Fruit fly (Drosophila melanogaster) whole organism, embryonic: ENCODE measurements around the gene Cyp4ac3.
A peak's percentile ranks its signal among the peaks of the same experiment; 100 is the strongest.

Source experiments
- Bdp1 ChIP-seq: fragments of 200-800 bp; sonication (Bioruptor generic); optimal IDR thresholded peaks from 3 replicates; lab custom pipeline; 2016; ENCODE audit warnings: missing biosample characterization, missing genetic modification characterization
- CG11247 ChIP-seq: fragments of 200-800 bp; sonication (Bioruptor generic); IDR thresholded peaks from 2 replicates; pipeline ENCODE4 v1.3.6; 2022; ENCODE audit warnings: missing biosample characterization, missing genetic modification characterization
- CG11696 ChIP-seq: fragments of 200-800 bp; sonication (Bioruptor generic); IDR thresholded peaks from 2 replicates; pipeline ENCODE4 v1.3.6; 2022; ENCODE audit warnings: missing biosample characterization, missing genetic modification characterization
- CG11723 ChIP-seq: fragments of 200-800 bp; sonication (Bioruptor generic); optimal IDR thresholded peaks from 2 replicates; lab custom pipeline; 2017; ENCODE audit warnings: missing biosample characterization, mild to moderate bottlenecking, missing genetic modification characterization
- CG12104 ChIP-seq: fragments of 200-800 bp; sonication (Bioruptor generic); optimal IDR thresholded peaks from 3 replicates; lab custom pipeline; 2016; ENCODE audit warnings: missing biosample characterization, missing genetic modification characterization
- CG13775 ChIP-seq: fragments of 200-800 bp; sonication (Bioruptor generic); optimal IDR thresholded peaks from 3 replicates; lab custom pipeline; 2017; ENCODE audit warnings: missing biosample characterization, mild to moderate bottlenecking, missing genetic modification characterization
- CG15696 ChIP-seq: fragments of 200-800 bp; sonication (Bioruptor generic); optimal IDR thresholded peaks from 2 replicates; lab custom pipeline; 2019; ENCODE audit warnings: missing biosample characterization, mild to moderate bottlenecking, missing genetic modification characterization, moderate library complexity
- CG18599 ChIP-seq: fragments of 200-800 bp; sonication (Bioruptor generic); optimal IDR thresholded peaks from 3 replicates; lab custom pipeline; 2017; ENCODE audit warnings: missing biosample characterization, missing genetic modification characterization, mild to moderate bottlenecking, moderate library complexity, missing genetic modification reagents
- CG2202 ChIP-seq: fragments of 200-800 bp; sonication (Bioruptor generic); optimal IDR thresholded peaks from 2 replicates; lab custom pipeline; 2018; ENCODE audit warnings: missing biosample characterization, mild to moderate bottlenecking, missing genetic modification characterization
- CG2712 ChIP-seq: fragments of 200-800 bp; optimal IDR thresholded peaks from 3 replicates; lab custom pipeline; 2019; ENCODE audit warnings: missing biosample characterization, mild to moderate bottlenecking, missing genetic modification characterization, moderate library complexity
- CG31365 ChIP-seq: fragments of 200-800 bp; sonication (Bioruptor generic); optimal IDR thresholded peaks from 2 replicates; lab custom pipeline; 2018; ENCODE audit warnings: missing biosample characterization, mild to moderate bottlenecking, missing genetic modification characterization
- CG33213 ChIP-seq: fragments of 200-800 bp; sonication (Bioruptor generic); optimal IDR thresholded peaks from 3 replicates; lab custom pipeline; 2016; ENCODE audit warnings: missing biosample characterization, missing genetic modification characterization
- CG33557 ChIP-seq: fragments of 200-800 bp; sonication (Bioruptor generic); optimal IDR thresholded peaks from 2 replicates; lab custom pipeline; 2019; ENCODE audit warnings: missing biosample characterization, mild to moderate bottlenecking, missing genetic modification characterization, moderate library complexity
- CG4854 ChIP-seq: fragments of 200-800 bp; sonication (Bioruptor generic); optimal IDR thresholded peaks from 2 replicates; lab custom pipeline; 2016; ENCODE audit warnings: missing biosample characterization, missing genetic modification characterization, inconsistent platforms
- CG6175 ChIP-seq: fragments of 200-800 bp; sonication (Bioruptor generic); IDR thresholded peaks from 3 replicates; pipeline ENCODE4 v1.3.6; 2022; ENCODE audit warnings: missing biosample characterization, missing genetic modification characterization
- CG6272 ChIP-seq: fragments of 200-800 bp; sonication (Bioruptor generic); IDR thresholded peaks from 2 replicates; pipeline ENCODE4 v1.3.6; 2022; ENCODE audit warnings: missing biosample characterization, missing genetic modification characterization
- CG8478 ChIP-seq: fragments of >200 bp; optimal IDR thresholded peaks from 2 replicates; lab custom pipeline; 2018
- Camta ChIP-seq: fragments of 200-800 bp; sonication (Bioruptor generic); optimal IDR thresholded peaks from 2 replicates; lab custom pipeline; 2016; ENCODE audit warnings: missing biosample characterization, missing genetic modification characterization
- CrebB ChIP-seq: fragments of 200-800 bp; sonication (Bioruptor generic); optimal IDR thresholded peaks from 3 replicates; lab custom pipeline; 2018; ENCODE audit warnings: missing biosample characterization, mild to moderate bottlenecking, missing genetic modification characterization
- Fer1 ChIP-seq: fragments of 200-800 bp; sonication (Bioruptor generic); optimal IDR thresholded peaks from 2 replicates; lab custom pipeline; 2017; ENCODE audit warnings: missing biosample characterization, mild to moderate bottlenecking, missing genetic modification characterization
- Gug ChIP-seq: fragments of 200-800 bp; sonication (Bioruptor generic); IDR thresholded peaks from 4 replicates; pipeline ENCODE4 v1.3.6; 2022; ENCODE audit warnings: missing biosample characterization, missing genetic modification characterization
- HLH4C ChIP-seq: fragments of 200-800 bp; sonication (Bioruptor generic); IDR thresholded peaks from 3 replicates; pipeline ENCODE4 v1.3.6; 2022; ENCODE audit warnings: missing biosample characterization, missing genetic modification characterization; ENCODE audit not compliant: partially characterized antibody
- Hand ChIP-seq: fragments of 200-800 bp; sonication (Bioruptor generic); optimal IDR thresholded peaks from 2 replicates; lab custom pipeline; 2017; ENCODE audit warnings: mild to moderate bottlenecking, missing biosample characterization, missing genetic modification reagents, missing genetic modification characterization
- MTF-1 ChIP-seq: fragments of 200-800 bp; sonication (Bioruptor generic); optimal IDR thresholded peaks from 2 replicates; lab custom pipeline; 2018; ENCODE audit warnings: missing biosample characterization, mild to moderate bottlenecking, missing genetic modification characterization, borderline replicate concordance
- NK7.1 ChIP-seq: fragments of 200-800 bp; sonication (Bioruptor generic); optimal IDR thresholded peaks from 3 replicates; lab custom pipeline; 2016; ENCODE audit warnings: missing biosample characterization, missing genetic modification characterization
- Oaz ChIP-seq: fragments of 200-800 bp; sonication (Bioruptor generic); IDR thresholded peaks from 2 replicates; pipeline ENCODE4 v1.3.6; 2022; ENCODE audit warnings: missing biosample characterization, missing genetic modification characterization
- Oli ChIP-seq: fragments of 200-800 bp; sonication (Bioruptor generic); optimal IDR thresholded peaks from 2 replicates; lab custom pipeline; 2018; ENCODE audit warnings: missing biosample characterization, mild to moderate bottlenecking, missing genetic modification characterization, moderate library complexity
- Optix ChIP-seq: fragments of 200-800 bp; sonication (Bioruptor generic); IDR thresholded peaks from 3 replicates; pipeline ENCODE4 v1.3.6; 2022; ENCODE audit warnings: missing biosample characterization, missing genetic modification characterization
- PHDP ChIP-seq: fragments of 200-800 bp; sonication (Bioruptor generic); optimal IDR thresholded peaks from 3 replicates; lab custom pipeline; 2018; ENCODE audit warnings: missing biosample characterization, mild to moderate bottlenecking, missing genetic modification characterization, moderate library complexity
- Sox102F ChIP-seq: fragments of 200-800 bp; sonication (Bioruptor generic); optimal IDR thresholded peaks from 2 replicates; lab custom pipeline; 2018; ENCODE audit warnings: missing biosample characterization, mild to moderate bottlenecking, missing genetic modification characterization, moderate library complexity
- abd-A ChIP-seq: fragments of 200-800 bp; sonication (Bioruptor generic); optimal IDR thresholded peaks from 3 replicates; lab custom pipeline; 2019; ENCODE audit warnings: missing biosample characterization, mild to moderate bottlenecking, missing genetic modification characterization, moderate library complexity
- amos ChIP-seq: fragments of 200-800 bp; sonication (Bioruptor generic); IDR thresholded peaks from 2 replicates; pipeline ENCODE4 v1.3.6; 2022; ENCODE audit warnings: missing biosample characterization, missing genetic modification characterization; ENCODE audit not compliant: partially characterized antibody
- aop ChIP-seq: fragments of 200-800 bp; sonication (Bioruptor generic); IDR thresholded peaks from 2 replicates; pipeline ENCODE4 v1.3.6; 2022; ENCODE audit warnings: missing biosample characterization, missing genetic modification characterization
- ara ChIP-seq: fragments of 200-800 bp; sonication (Bioruptor generic); IDR thresholded peaks from 2 replicates; pipeline ENCODE4 v1.3.6; 2022; ENCODE audit warnings: missing biosample characterization, missing genetic modification characterization
- bowl ChIP-seq: fragments of 200-800 bp; sonication (Bioruptor generic); IDR thresholded peaks from 2 replicates; pipeline ENCODE4 v1.3.6; 2022; ENCODE audit warnings: missing biosample characterization, missing genetic modification characterization
- cas ChIP-seq: fragments of 200-800 bp; sonication (Bioruptor generic); IDR thresholded peaks from 2 replicates; pipeline ENCODE4 v1.3.6; 2022; ENCODE audit warnings: missing biosample characterization, missing genetic modification characterization
- fd64A ChIP-seq: fragments of 200-800 bp; sonication (Bioruptor generic); optimal IDR thresholded peaks from 3 replicates; lab custom pipeline; 2018; ENCODE audit warnings: missing biosample characterization, mild to moderate bottlenecking, missing genetic modification characterization
- fru ChIP-seq: fragments of >200 bp; optimal IDR thresholded peaks from 2 replicates; lab custom pipeline; 2017
- gcm2 ChIP-seq: fragments of 200-800 bp; sonication (Bioruptor generic); optimal IDR thresholded peaks from 2 replicates; lab custom pipeline; 2016; ENCODE audit warnings: missing biosample characterization, missing genetic modification characterization
- gem ChIP-seq: fragments of 200-800 bp; sonication (Bioruptor generic); optimal IDR thresholded peaks from 2 replicates; lab custom pipeline; 2019; ENCODE audit warnings: missing biosample characterization, mild to moderate bottlenecking, missing genetic modification characterization, moderate library complexity
- gro ChIP-seq: fragments of 200-800 bp; sonication (Bioruptor generic); optimal IDR thresholded peaks from 2 replicates; lab custom pipeline; 2016; ENCODE audit warnings: missing biosample characterization, missing genetic modification characterization
- gsb ChIP-seq: fragments of 200-800 bp; sonication (Bioruptor generic); IDR thresholded peaks from 2 replicates; pipeline ENCODE4 v1.3.6; 2022; ENCODE audit warnings: missing biosample characterization, missing genetic modification characterization
- jing ChIP-seq: fragments of 200-800 bp; sonication (Bioruptor generic); optimal IDR thresholded peaks from 2 replicates; lab custom pipeline; 2018; ENCODE audit warnings: missing biosample characterization, mild to moderate bottlenecking, missing genetic modification characterization
- kah ChIP-seq: fragments of 200-800 bp; sonication (Bioruptor generic); optimal IDR thresholded peaks from 2 replicates; lab custom pipeline; 2018; ENCODE audit warnings: missing biosample characterization, mild to moderate bottlenecking, missing genetic modification characterization
- lab ChIP-seq: fragments of 200-800 bp; sonication (Bioruptor generic); optimal IDR thresholded peaks from 3 replicates; lab custom pipeline; 2017; ENCODE audit warnings: missing biosample characterization, missing genetic modification characterization, mild to moderate bottlenecking, moderate library complexity, missing genetic modification reagents
- luna ChIP-seq: fragments of 200-800 bp; sonication (Bioruptor generic); optimal IDR thresholded peaks from 2 replicates; lab custom pipeline; 2016; ENCODE audit warnings: missing biosample characterization, missing genetic modification characterization
- pfk ChIP-seq: fragments of 200-800 bp; sonication (Bioruptor generic); optimal IDR thresholded peaks from 2 replicates; lab custom pipeline; 2018; ENCODE audit warnings: missing biosample characterization, mild to moderate bottlenecking, missing genetic modification characterization, moderate library complexity
- sr ChIP-seq: fragments of 200-800 bp; sonication (Bioruptor generic); IDR thresholded peaks from 3 replicates; pipeline ENCODE4 v1.3.6; 2022; ENCODE audit warnings: missing biosample characterization, missing genetic modification characterization
- tap ChIP-seq: fragments of 200-800 bp; optimal IDR thresholded peaks from 3 replicates; lab custom pipeline; 2019; ENCODE audit warnings: missing biosample characterization, mild to moderate bottlenecking, missing genetic modification characterization, moderate library complexity
- zen2 ChIP-seq: fragments of 200-800 bp; sonication (Bioruptor generic); IDR thresholded peaks from 3 replicates; pipeline ENCODE4 v1.3.6; 2022; ENCODE audit warnings: missing biosample characterization, missing genetic modification characterization; ENCODE audit not compliant: partially characterized antibody

Gene Cyp4ac3

dm6 chr2L:5298978-5299627, 30.8 kb downstream of the Cyp4ac3 start (continued):
- TF ChIP-seq Oli (peak; percentile 95), Optix (GFP tag; lab: Robert Waterston, UW) (peak; percentile 68; the same call in 2 of the 3 replicates), Bdp1 (GFP tag; lab: Kevin White, UChicago) (peak; percentile 45), CG15696 (tag; lab: Kevin White, UChicago) (peak; percentile 1), cas (GFP tag; lab: Robert Waterston, UW) (no peak), CG13775 (GFP tag; lab: Kevin White, UChicago) (peak; percentile 70), Hand (peak; percentile 81), gsb (GFP tag; lab: Robert Waterston, UW) (no peak), kah (peak; percentile 71), MTF-1 (GFP tag; lab: Kevin White, UChicago) (peak; percentile 9), Oaz (GFP tag; lab: Robert Waterston, UW) (peak; percentile 79), tap (tag; lab: Kevin White, UChicago) (peak; percentile 84), CG31365 (tag; lab: Kevin White, UChicago) (peak; percentile 8), CG11696 (peak; percentile 96), CG4854 (GFP tag; lab: Kevin White, UChicago) (peak; percentile 49), jing (GFP tag; lab: Kevin White, UChicago) (peak; percentile 82), CG18599 (peak; percentile 79), luna (GFP tag; lab: Kevin White, UChicago) (no peak), CG11247 (GFP tag; lab: Robert Waterston, UW) (peak; percentile 57; the same call in 1 of the 2 replicates), NK7.1 (no peak), Fer1 (GFP tag; lab: Kevin White, UChicago) (peak; percentile 79), CG2202 (tag; lab: Kevin White, UChicago) (peak; percentile 84), CG6272 (peak; percentile 54; the same call in 1 of the 2 replicates), CG2712 (peak; percentile 88), sr (GFP tag; lab: Robert Waterston, UW) (peak; percentile 38; the same call in 1 of the 3 replicates), CG8478 (lab: Kevin White, UChicago) (no peak), aop (GFP tag; lab: Robert Waterston, UW) (no peak), CrebB (tag; lab: Kevin White, UChicago) (peak; percentile 86), fru (lab: Kevin White, UChicago) (no peak), fd64A (GFP tag; lab: Kevin White, UChicago) (peak; percentile 81), gro (GFP tag; lab: Kevin White, UChicago) (no peak), PHDP (tag; lab: Kevin White, UChicago) (peak; percentile 95), gem (tag; lab: Kevin White, UChicago) (peak; percentile 96), ara (GFP tag; lab: Robert Waterston, UW) (peak; percentile 80), CG33213 (GFP tag; lab: Kevin White, UChicago) (no peak), CG6175 (GFP tag; lab: Robert Waterston, UW) (no peak), HLH4C (GFP tag; lab: Robert Waterston, UW) (no peak), CG33557 (peak; percentile 76), CG11723 (GFP tag; lab: Kevin White, UChicago) (peak; percentile 81), pfk (no peak), CG12104 (GFP tag; lab: Kevin White, UChicago) (peak; percentile 58), abd-A (no peak), zen2 (GFP tag; lab: Robert Waterston, UW) (no peak), Sox102F (peak; percentile 92), lab (GFP tag; lab: Kevin White, UChicago) (peak; percentile 81), Camta (GFP tag; lab: Kevin White, UChicago) (peak; percentile 67), Gug (peak; percentile 43; the same call in 3 of the 4 replicates), gcm2 (peak; percentile 70), bowl (GFP tag; lab: Robert Waterston, UW) (0 out of 2 replicates have a peak, but pooled peaks have one; percentile 17), amos (GFP tag; lab: Robert Waterston, UW) (no peak)
